Fruit fly (Drosophila melanogaster) whole organism, embryonic: Measurements from ENCODE around the gene Ppi1.

Experiments used
- Atf6 ChIP-seq: fragments of 200-800 bp; sonication (Bioruptor generic); IDR thresholded peaks from 2 replicates; pipeline ENCODE4 v1.3.6; 2022; ENCODE audit warnings: missing biosample characterization, missing genetic modification characterization
- Awh ChIP-seq: fragments of 200-800 bp; sonication (Bioruptor generic); IDR thresholded peaks from 2 replicates; pipeline ENCODE4, ENCODE4 v1.3.6; 2022; ENCODE audit warnings: missing biosample characterization, missing genetic modification characterization
- Bteb2 ChIP-seq: fragments of 200-800 bp; sonication (Bioruptor generic); optimal IDR thresholded peaks from 2 replicates; lab custom pipeline; 2016; ENCODE audit warnings: missing biosample characterization, missing genetic modification characterization
- CG1024 ChIP-seq: fragments of 200-800 bp; sonication (Bioruptor generic); IDR thresholded peaks from 2 replicates; pipeline ENCODE4 v1.3.6; 2022; ENCODE audit warnings: missing biosample characterization, missing genetic modification characterization
- CG11456 ChIP-seq: fragments of 200-800 bp; sonication (Bioruptor generic); IDR thresholded peaks from 3 replicates; pipeline ENCODE4 v1.3.6; 2022; ENCODE audit warnings: missing biosample characterization, missing genetic modification characterization
- CG12769 ChIP-seq: fragments of 200-800 bp; sonication (Bioruptor generic); optimal IDR thresholded peaks from 2 replicates; lab custom pipeline; 2019; ENCODE audit warnings: missing biosample characterization, mild to moderate bottlenecking, missing genetic modification characterization, moderate library complexity
- CG1603 ChIP-seq: fragments of 200-800 bp; sonication (Bioruptor generic); optimal IDR thresholded peaks from 2 replicates; lab custom pipeline; 2019; ENCODE audit warnings: missing biosample characterization, mild to moderate bottlenecking, missing genetic modification characterization, moderate library complexity
- CG16813 ChIP-seq: fragments of 200-800 bp; sonication (Bioruptor generic); IDR thresholded peaks from 3 replicates; pipeline ENCODE4 v1.3.6; 2022; ENCODE audit warnings: missing biosample characterization, missing genetic modification characterization; ENCODE audit not compliant: partially characterized antibody
- CG18764 ChIP-seq: fragments of 200-800 bp; sonication (Bioruptor generic); optimal IDR thresholded peaks from 3 replicates; lab custom pipeline; 2016; ENCODE audit warnings: missing biosample characterization, missing genetic modification characterization
- CG2712 ChIP-seq: fragments of 200-800 bp; optimal IDR thresholded peaks from 3 replicates; lab custom pipeline; 2019; ENCODE audit warnings: missing biosample characterization, mild to moderate bottlenecking, missing genetic modification characterization, moderate library complexity
- CG6683 ChIP-seq: fragments of 200-800 bp; sonication (Bioruptor generic); optimal IDR thresholded peaks from 2 replicates; lab custom pipeline; 2017; ENCODE audit warnings: missing biosample characterization, mild to moderate bottlenecking, missing genetic modification characterization, missing genetic modification reagents
- CG6791 ChIP-seq: fragments of 200-800 bp; sonication (Bioruptor generic); IDR thresholded peaks from 3 replicates; pipeline ENCODE4 v1.3.6; 2022; ENCODE audit warnings: missing biosample characterization, missing genetic modification characterization; ENCODE audit not compliant: partially characterized antibody
- CG9727 ChIP-seq: fragments of 200-800 bp; sonication (Bioruptor generic); optimal IDR thresholded peaks from 3 replicates; lab custom pipeline; 2017; ENCODE audit warnings: missing biosample characterization, mild to moderate bottlenecking, missing genetic modification characterization
- CrebB ChIP-seq: fragments of 200-800 bp; sonication (Bioruptor generic); optimal IDR thresholded peaks from 3 replicates; lab custom pipeline; 2018; ENCODE audit warnings: missing biosample characterization, mild to moderate bottlenecking, missing genetic modification characterization
- D ChIP-seq, 2 experiments: fragments of 200-800 bp in 1 of 2; fragments of >200 bp in 1 of 2; sonication (Bioruptor generic) in 1 of 2; optimal IDR thresholded peaks; 2 replicates in 1 of 2; 3 replicates in 1 of 2; lab custom pipeline; 2017; ENCODE audit warnings: mild to moderate bottlenecking in 1 of 2, missing biosample characterization in 1 of 2, missing genetic modification characterization in 1 of 2, missing genetic modification reagents in 1 of 2
- Deaf1 ChIP-seq: fragments of 200-800 bp; optimal IDR thresholded peaks from 3 replicates; lab custom pipeline; 2019; ENCODE audit warnings: missing biosample characterization, mild to moderate bottlenecking, missing genetic modification characterization, moderate library complexity
- Doc2 ChIP-seq: fragments of 200-800 bp; sonication (Bioruptor generic); IDR thresholded peaks from 2 replicates; pipeline ENCODE4 v1.3.6; 2022; ENCODE audit warnings: missing biosample characterization, missing genetic modification characterization
- Drgx ChIP-seq: fragments of 200-800 bp; sonication (Bioruptor generic); IDR thresholded peaks from 2 replicates; pipeline ENCODE4 v1.3.6; 2022; ENCODE audit warnings: missing biosample characterization, missing genetic modification characterization
- E2f2 ChIP-seq: fragments of 200-800 bp; sonication (Bioruptor generic); IDR thresholded peaks from 2 replicates; pipeline ENCODE4 v1.3.6; 2022; ENCODE audit warnings: missing biosample characterization, missing genetic modification characterization
- Elba2 ChIP-seq: fragments of 200-800 bp; sonication (Bioruptor generic); optimal IDR thresholded peaks from 3 replicates; lab custom pipeline; 2016; ENCODE audit warnings: missing biosample characterization, missing genetic modification characterization
- HLH3B ChIP-seq: fragments of 200-800 bp; sonication (Bioruptor generic); IDR thresholded peaks from 2 replicates; pipeline ENCODE4 v1.3.6; 2022; ENCODE audit warnings: missing biosample characterization, missing genetic modification characterization
- HLH4C ChIP-seq: fragments of 200-800 bp; sonication (Bioruptor generic); IDR thresholded peaks from 3 replicates; pipeline ENCODE4 v1.3.6; 2022; ENCODE audit warnings: missing biosample characterization, missing genetic modification characterization; ENCODE audit not compliant: partially characterized antibody
- Hr51 ChIP-seq, 2 experiments: fragments of 200-800 bp; sonication (Bioruptor generic); optimal IDR thresholded peaks; 2 replicates in 1 of 2; 3 replicates in 1 of 2; lab custom pipeline; 2016 to 2018; ENCODE audit warnings: missing biosample characterization in 2 of 2, missing genetic modification characterization in 2 of 2, mild to moderate bottlenecking in 1 of 2, moderate library complexity in 1 of 2
- Sox102F ChIP-seq: fragments of 200-800 bp; sonication (Bioruptor generic); optimal IDR thresholded peaks from 2 replicates; lab custom pipeline; 2018; ENCODE audit warnings: missing biosample characterization, mild to moderate bottlenecking, missing genetic modification characterization, moderate library complexity
- TFAM ChIP-seq: fragments of 200-800 bp; sonication (Bioruptor generic); optimal IDR thresholded peaks from 2 replicates; lab custom pipeline; 2017; ENCODE audit warnings: missing biosample characterization, missing genetic modification characterization, inconsistent platforms
- Usf ChIP-seq: fragments of 200-800 bp; sonication (Bioruptor generic); optimal IDR thresholded peaks from 2 replicates; lab custom pipeline; 2017; ENCODE audit warnings: missing genotype, missing biosample characterization, missing genetic modification characterization
- Xrp1 ChIP-seq: fragments of 200-800 bp; sonication (Bioruptor generic); IDR thresholded peaks from 2 replicates; pipeline ENCODE4 v1.3.6; 2022; ENCODE audit warnings: missing biosample characterization, missing genetic modification characterization
- bab2 ChIP-seq: fragments of 200-800 bp; sonication (Bioruptor generic); optimal IDR thresholded peaks from 2 replicates; lab custom pipeline; 2016; ENCODE audit warnings: missing biosample characterization, missing genetic modification characterization
- bsh ChIP-seq, 2 experiments: fragments of 200-800 bp; sonication (Bioruptor generic); optimal IDR thresholded peaks; 2 replicates each; lab custom pipeline; 2017 to 2018; ENCODE audit warnings: mild to moderate bottlenecking in 2 of 2, missing biosample characterization in 2 of 2, missing genetic modification characterization in 2 of 2, moderate library complexity in 1 of 2
- chn ChIP-seq: fragments of 200-800 bp; sonication (Bioruptor generic); optimal IDR thresholded peaks from 2 replicates; lab custom pipeline; 2016; ENCODE audit warnings: missing biosample characterization, missing genetic modification characterization
- ci ChIP-seq: fragments of 200-800 bp; sonication (Bioruptor generic); IDR thresholded peaks from 3 replicates; pipeline ENCODE4 v1.3.6; 2022; ENCODE audit warnings: missing biosample characterization, missing genetic modification characterization
- dysf ChIP-seq: fragments of 200-800 bp; sonication (Bioruptor generic); IDR thresholded peaks from 3 replicates; pipeline ENCODE4 v1.3.6; 2022; ENCODE audit warnings: missing biosample characterization, missing genetic modification characterization
- fd96Cb ChIP-seq: fragments of 200-800 bp; sonication (Bioruptor generic); optimal IDR thresholded peaks from 2 replicates; lab custom pipeline; 2018; ENCODE audit warnings: missing biosample characterization, mild to moderate bottlenecking, missing genetic modification characterization, moderate library complexity
- gsb ChIP-seq: fragments of 200-800 bp; sonication (Bioruptor generic); IDR thresholded peaks from 2 replicates; pipeline ENCODE4 v1.3.6; 2022; ENCODE audit warnings: missing biosample characterization, missing genetic modification characterization
- hb ChIP-seq: fragments of 200-800 bp; sonication (Bioruptor generic); IDR thresholded peaks from 3 replicates; pipeline ENCODE4 v1.3.6; 2022; ENCODE audit warnings: missing biosample characterization, missing genetic modification characterization; ENCODE audit not compliant: partially characterized antibody
- her ChIP-seq: fragments of 200-800 bp; sonication (Bioruptor generic); optimal IDR thresholded peaks from 2 replicates; lab custom pipeline; 2016; ENCODE audit warnings: missing biosample characterization, missing genetic modification characterization
- inv ChIP-seq: fragments of 200-800 bp; sonication (Bioruptor generic); IDR thresholded peaks from 2 replicates; pipeline ENCODE4 v1.3.6; 2022; ENCODE audit warnings: missing biosample characterization, missing genetic modification characterization; ENCODE audit not compliant: partially characterized antibody
- ken ChIP-seq: fragments of 200-800 bp; sonication (Bioruptor generic); IDR thresholded peaks from 3 replicates; pipeline ENCODE4 v1.3.6; 2022; ENCODE audit warnings: missing biosample characterization, missing genetic modification characterization
- lilli ChIP-seq: fragments of 200-800 bp; sonication (Bioruptor generic); optimal IDR thresholded peaks from 3 replicates; lab custom pipeline; 2016; ENCODE audit warnings: missing biosample characterization, missing genetic modification characterization
- lmd ChIP-seq: fragments of 200-800 bp; sonication (Bioruptor generic); IDR thresholded peaks from 2 replicates; pipeline ENCODE4 v1.3.6; 2022; ENCODE audit warnings: missing biosample characterization, missing genetic modification characterization
- luna ChIP-seq: fragments of 200-800 bp; sonication (Bioruptor generic); optimal IDR thresholded peaks from 2 replicates; lab custom pipeline; 2016; ENCODE audit warnings: missing biosample characterization, missing genetic modification characterization
- nerfin-1 ChIP-seq: fragments of 200-800 bp; sonication (Bioruptor generic); optimal IDR thresholded peaks from 3 replicates; lab custom pipeline; 2019; ENCODE audit warnings: missing biosample characterization, mild to moderate bottlenecking, missing genetic modification characterization, moderate library complexity
- nmo ChIP-seq: fragments of 200-800 bp; sonication (Bioruptor generic); optimal IDR thresholded peaks from 2 replicates; lab custom pipeline; 2018; ENCODE audit warnings: missing biosample characterization, mild to moderate bottlenecking, missing genetic modification characterization, moderate library complexity
- pan ChIP-seq, 4 experiments: fragments of >200 bp in 3 of 4; fragments of 200-800 bp in 1 of 4; sonication (Bioruptor generic) in 1 of 4; optimal IDR thresholded peaks in 3 of 4; IDR thresholded peaks in 1 of 4; 2 replicates each; pipeline versions ENCODE4 v1.3.6 to Lab custom; 2017 to 2022; ENCODE audit warnings: missing biosample characterization in 2 of 4, missing genetic modification characterization in 2 of 4, mixed read lengths in 1 of 4
- peb ChIP-seq: fragments of 200-800 bp; sonication (Bioruptor generic); IDR thresholded peaks from 2 replicates; pipeline ENCODE4 v1.3.6; 2022; ENCODE audit warnings: missing biosample characterization, missing genetic modification characterization
- sisA ChIP-seq: fragments of 200-800 bp; sonication (Bioruptor generic); IDR thresholded peaks from 2 replicates; pipeline ENCODE4 v1.3.6; 2022; ENCODE audit warnings: missing biosample characterization, missing genetic modification characterization
- sug ChIP-seq: fragments of 200-800 bp; optimal IDR thresholded peaks from 2 replicates; lab custom pipeline; 2019; ENCODE audit warnings: missing biosample characterization, mild to moderate bottlenecking, missing genetic modification characterization, moderate library complexity
- tna ChIP-seq: fragments of 200-800 bp; sonication (Bioruptor generic); IDR thresholded peaks from 2 replicates; pipeline ENCODE4 v1.3.6; 2022; ENCODE audit warnings: missing biosample characterization, missing genetic modification characterization; ENCODE audit not compliant: partially characterized antibody

The Ppi1 gene

DNA sequence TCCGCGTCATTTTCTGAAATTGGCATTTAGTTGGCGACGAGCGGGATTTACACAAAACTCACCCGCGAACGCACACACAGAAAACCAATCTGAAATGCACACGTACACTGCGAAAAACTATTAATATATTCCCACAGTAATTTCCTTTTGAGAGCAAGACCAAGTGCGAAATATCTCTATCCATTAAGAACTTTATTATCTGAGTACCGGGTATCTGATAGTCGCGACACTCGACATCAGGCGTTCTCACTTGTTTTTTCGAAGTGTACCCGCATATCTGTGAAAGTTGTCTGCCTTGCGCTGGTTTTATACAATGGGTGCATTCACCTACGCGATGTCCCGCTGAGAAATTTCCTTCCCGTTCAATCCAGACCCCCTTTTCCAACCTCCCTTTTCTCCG lies 52.8 kb downstream of the Ppi1 start (continued):
- peak; percentile 57 for TF ChIP-seq CG1603
- no peak for TF ChIP-seq bab2 (GFP tag; lab: Kevin White, UChicago)
- 0 out of 3 replicates have a peak, but pooled peaks have one; percentile 24 for TF ChIP-seq ken (GFP tag; lab: Robert Waterston, UW)
- TF ChIP-seq dysf = 0 out of 3 replicates have a peak, but pooled peaks have one; percentile 13
- TF ChIP-seq ci = peak; percentile 22; the same call in 1 of the 3 replicates
- no peak for TF ChIP-seq E2f2 (GFP tag; lab: Robert Waterston, UW)
- no peak for TF ChIP-seq CG11456 (GFP tag; lab: Robert Waterston, UW)
- no peak for TF ChIP-seq Doc2 (GFP tag; lab: Robert Waterston, UW)
- TF ChIP-seq peb = no peak
- 0 out of 2 replicates have a peak, but pooled peaks have one; percentile 11 for TF ChIP-seq Atf6 (GFP tag; lab: Robert Waterston, UW)
- no peak for TF ChIP-seq Hr51 (GFP tag; optimal IDR thresholded peaks at IDR 0.05; lab: Kevin White, UChicago)
- TF ChIP-seq CG6791 (GFP tag; lab: Robert Waterston, UW) = no peak
- no peak for TF ChIP-seq Elba2 (GFP tag; lab: Kevin White, UChicago)
- no peak for TF ChIP-seq CrebB (tag; lab: Kevin White, UChicago)
- no peak for TF ChIP-seq pan (optimal IDR thresholded peaks at IDR 0.05; lab: Kevin White, UChicago)
- no peak for TF ChIP-seq pan (GFP tag; optimal IDR thresholded peaks at IDR 0.05 in 1 of 2, IDR thresholded peaks at IDR 0.05 in 1 of 2)
- TF ChIP-seq CG1024 = no peak
- TF ChIP-seq sug = no peak
- no peak for TF ChIP-seq lmd (GFP tag; lab: Robert Waterston, UW)
- TF ChIP-seq CG18764 = no peak
- TF ChIP-seq chn = peak; percentile 8
- TF ChIP-seq CG6683 = no peak
- peak; percentile 31 for TF ChIP-seq CG2712 (tag; lab: Kevin White, UChicago)
- TF ChIP-seq CG12769 (tag; lab: Kevin White, UChicago) = no peak
- no peak for TF ChIP-seq nerfin-1 (tag; lab: Kevin White, UChicago)
- TF ChIP-seq luna (GFP tag; lab: Kevin White, UChicago) = no peak
- TF ChIP-seq HLH3B (GFP tag; lab: Robert Waterston, UW) = peak; percentile 40; the same call in 1 of the 2 replicates
- no peak for TF ChIP-seq Bteb2 (GFP tag; lab: Kevin White, UChicago)
- TF ChIP-seq Drgx (GFP tag; lab: Robert Waterston, UW) = peak; percentile 59
- TF ChIP-seq lilli = no peak
- peak; percentile 1 for TF ChIP-seq CG9727 (GFP tag; lab: Kevin White, UChicago)
- peak; percentile 51; the same call in 1 of the 3 replicates for TF ChIP-seq hb (GFP tag; lab: Robert Waterston, UW)
- TF ChIP-seq bsh (GFP tag; optimal IDR thresholded peaks at IDR 0.05; lab: Kevin White, UChicago) = peak; percentile 4 to 47
- peak; percentile 41; the same call in 1 of the 3 replicates for TF ChIP-seq CG16813
- peak; percentile 72 for TF ChIP-seq HLH4C (GFP tag; lab: Robert Waterston, UW)
- peak; percentile 38; the same call in 1 of the 2 replicates for TF ChIP-seq sisA (GFP tag; lab: Robert Waterston, UW)
- TF ChIP-seq Deaf1 (tag; lab: Kevin White, UChicago) = no peak
- TF ChIP-seq Usf (GFP tag; lab: Kevin White, UChicago) = no peak
- TF ChIP-seq inv (GFP tag; lab: Robert Waterston, UW) = peak; percentile 17; the same call in 1 of the 2 replicates
- TF ChIP-seq Sox102F (GFP tag; lab: Kevin White, UChicago) = peak; percentile 41
- TF ChIP-seq gsb (GFP tag; lab: Robert Waterston, UW) = no peak
- no peak for TF ChIP-seq D (optimal IDR thresholded peaks at IDR 0.05; lab: Kevin White, UChicago)
- TF ChIP-seq D (GFP tag; optimal IDR thresholded peaks at IDR 0.05; lab: Kevin White, UChicago) = peak; percentile 8
- peak; percentile 22 for TF ChIP-seq fd96Cb (tag; lab: Kevin White, UChicago)
- TF ChIP-seq Xrp1 (GFP tag; lab: Robert Waterston, UW) = peak; percentile 55; the same call in 1 of the 2 replicates
- peak; percentile 2 for TF ChIP-seq nmo
- no peak for TF ChIP-seq tna (GFP tag; lab: Robert Waterston, UW)
- TF ChIP-seq TFAM (GFP tag; lab: Kevin White, UChicago) = no peak
- no peak for TF ChIP-seq Awh (GFP tag; lab: Robert Waterston, UW)
- no peak for TF ChIP-seq her
